Fruit fly (Drosophila melanogaster) whole organism, adult: ENCODE results near the gene CG7142.

ENCODE experiments used
- CG11617 ChIP-seq: fragments of 200-800 bp; sonication (Bioruptor generic); optimal IDR thresholded peaks from 2 replicates; lab custom pipeline; 2017; ENCODE audit warnings: mild to moderate bottlenecking, missing biosample characterization, missing genetic modification reagents, missing genetic modification characterization
- CG12768 ChIP-seq: fragments of 200-800 bp; sonication (Bioruptor generic); optimal IDR thresholded peaks from 2 replicates; lab custom pipeline; 2017; ENCODE audit warnings: missing biosample characterization, missing genetic modification characterization, mild to moderate bottlenecking, moderate library complexity, missing genetic modification reagents
- CG14711 ChIP-seq: fragments of 200-800 bp; sonication (Bioruptor generic); optimal IDR thresholded peaks from 2 replicates; lab custom pipeline; 2018; ENCODE audit warnings: missing biosample characterization, mild to moderate bottlenecking, missing genetic modification characterization, moderate library complexity
- CG1620 ChIP-seq: fragments of 200-800 bp; sonication (Bioruptor generic); optimal IDR thresholded peaks from 2 replicates; lab custom pipeline; 2016; ENCODE audit warnings: missing biosample characterization, missing genetic modification characterization
- CG33017 ChIP-seq: fragments of 200-800 bp; sonication (Bioruptor generic); optimal IDR thresholded peaks from 2 replicates; lab custom pipeline; 2018; ENCODE audit warnings: missing biosample characterization, mild to moderate bottlenecking, missing genetic modification characterization, moderate library complexity
- CG5204 ChIP-seq: fragments of 200-800 bp; sonication (Bioruptor generic); optimal IDR thresholded peaks from 2 replicates; lab custom pipeline; 2016; ENCODE audit warnings: missing biosample characterization, missing genetic modification characterization
- CG7045 ChIP-seq: fragments of 200-800 bp; sonication (Bioruptor generic); optimal IDR thresholded peaks from 2 replicates; lab custom pipeline; 2017; ENCODE audit warnings: missing biosample characterization, mild to moderate bottlenecking, missing genetic modification characterization
- CG7101 ChIP-seq: fragments of 200-800 bp; sonication (Bioruptor generic); optimal IDR thresholded peaks from 2 replicates; lab custom pipeline; 2018; ENCODE audit warnings: missing biosample characterization, mild to moderate bottlenecking, missing genetic modification characterization, moderate library complexity
- Clk ChIP-seq: fragments of 200-800 bp; sonication (Bioruptor generic); optimal IDR thresholded peaks from 2 replicates; lab custom pipeline; 2017; ENCODE audit warnings: missing biosample characterization, missing genetic modification characterization
- Crg-1 ChIP-seq: fragments of 200-800 bp; sonication (Bioruptor generic); optimal IDR thresholded peaks from 2 replicates; lab custom pipeline; 2016; ENCODE audit warnings: missing biosample characterization, missing genetic modification characterization
- Hr96 ChIP-seq: fragments of 200-800 bp; sonication (Bioruptor generic); optimal IDR thresholded peaks from 2 replicates; lab custom pipeline; 2016; ENCODE audit warnings: missing biosample characterization, missing genetic modification characterization
- Mnt ChIP-seq: fragments of 200-800 bp; sonication (Bioruptor generic); optimal IDR thresholded peaks from 2 replicates; lab custom pipeline; 2016; ENCODE audit warnings: missing biosample characterization, mild to moderate bottlenecking, missing genetic modification characterization
- bab1 ChIP-seq: fragments of 200-800 bp; sonication (Bioruptor generic); optimal IDR thresholded peaks from 3 replicates; lab custom pipeline; 2019; ENCODE audit warnings: missing biosample characterization, mild to moderate bottlenecking, missing genetic modification characterization, moderate library complexity
- cic ChIP-seq: fragments of 200-800 bp; sonication (Bioruptor generic); optimal IDR thresholded peaks from 2 replicates; lab custom pipeline; 2017; ENCODE audit warnings: missing biosample characterization, mild to moderate bottlenecking, missing genetic modification characterization, moderate library complexity
- cnc ChIP-seq, 2 experiments: fragments of >200 bp; optimal IDR thresholded peaks; 2 replicates each; lab custom pipeline; 2017
- kay ChIP-seq: fragments of 200-800 bp; sonication (Bioruptor generic); peaks from one replicate; lab custom pipeline; 2016; ENCODE audit warnings: missing biosample characterization, missing genetic modification characterization, borderline replicate concordance
- ovo ChIP-seq: fragments of 200-800 bp; sonication (Bioruptor generic); optimal IDR thresholded peaks from 2 replicates; lab custom pipeline; 2016; ENCODE audit warnings: missing biosample characterization, missing genetic modification characterization
- pad ChIP-seq: fragments of 200-800 bp; sonication (Bioruptor generic); optimal IDR thresholded peaks from 3 replicates; lab custom pipeline; 2017; ENCODE audit warnings: missing biosample characterization, missing genetic modification characterization, mild to moderate bottlenecking, moderate library complexity, missing genetic modification reagents
- tj ChIP-seq: fragments of 200-800 bp; sonication (Bioruptor generic); optimal IDR thresholded peaks from 3 replicates; lab custom pipeline; 2017; ENCODE audit warnings: missing biosample characterization, mild to moderate bottlenecking, missing genetic modification characterization, moderate library complexity
- toe ChIP-seq: fragments of 200-800 bp; sonication (Bioruptor generic); optimal IDR thresholded peaks from 2 replicates; lab custom pipeline; 2016; ENCODE audit warnings: missing biosample characterization, missing genetic modification characterization

CG7142 gene

dm6 chr3R:18310766-18311367, 31.5 kb upstream of the CG7142 start:
- TF ChIP-seq CG12768 (GFP tag; lab: Kevin White, UChicago) (no peak), CG14711 (tag; lab: Kevin White, UChicago) (no peak), tj (GFP tag; lab: Kevin White, UChicago) (no peak), Clk (GFP tag; lab: Kevin White, UChicago) (no peak), cnc (optimal IDR thresholded peaks at IDR 0.05; lab: Kevin White, UChicago) (no peak), ovo (GFP tag; lab: Kevin White, UChicago) (no peak)

- TF ChIP-seq ovo (GFP tag; lab: Kevin White, UChicago) = no peak
- TF ChIP-seq CG33017 = no peak
- TF ChIP-seq CG11617 = no peak
Measured at dm6 chr3R:18309910-18310309, 30.6 kb upstream of the CG7142 start.

dm6 chr3R:18302749-18303148, 23.4 kb upstream of the CG7142 start, which contains the start of gene CG7126:
CG7126 (minus strand) TSS chr3R:18302849.
- no peak for TF ChIP-seq CG12768 (GFP tag; lab: Kevin White, UChicago)
- no peak for TF ChIP-seq tj (GFP tag; lab: Kevin White, UChicago)
- no peak for TF ChIP-seq cic (GFP tag; lab: Kevin White, UChicago)

dm6 chr3R:18301569-18301968, 22.2 kb upstream of the CG7142 start, which contains the start of gene Polr1E:
Polr1E (minus strand) TSS chr3R:18301728.
- TF ChIP-seq Crg-1 (peak; percentile 8), Mnt (GFP tag; lab: Kevin White, UChicago) (peak; percentile 99), bab1 (GFP tag; lab: Kevin White, UChicago) (no peak), CG12768 (GFP tag; lab: Kevin White, UChicago) (no peak), kay (GFP tag; lab: Kevin White, UChicago) (no peak)

dm6 chr3R:18298900-18299321, 19.6 kb upstream of the CG7142 start, which contains the start of gene Dlc90F:
Dlc90F (plus strand) TSS chr3R:18299229.
- TF ChIP-seq CG14711 (tag; lab: Kevin White, UChicago) (peak; percentile 59), cic (GFP tag; lab: Kevin White, UChicago) (no peak), Hr96 (GFP tag; lab: Kevin White, UChicago) (peak; percentile 79), CG12768 (GFP tag; lab: Kevin White, UChicago) (peak; percentile 49), ovo (GFP tag; lab: Kevin White, UChicago) (peak; percentile 45), Clk (GFP tag; lab: Kevin White, UChicago) (peak; percentile 39), cnc (optimal IDR thresholded peaks at IDR 0.05; lab: Kevin White, UChicago) (no peak), kay (GFP tag; lab: Kevin White, UChicago) (peak; percentile 93), CG1620 (peak; percentile 57), tj (GFP tag; lab: Kevin White, UChicago) (peak; percentile 47), bab1 (GFP tag; lab: Kevin White, UChicago) (peak; percentile 69), Mnt (GFP tag; lab: Kevin White, UChicago) (peak; percentile 66), CG33017 (peak; percentile 45), CG7101 (peak; percentile 71), pad (GFP tag; lab: Kevin White, UChicago) (peak; percentile 36), Crg-1 (peak; percentile 72), CG7045 (GFP tag; lab: Kevin White, UChicago) (peak; percentile 35), CG5204 (GFP tag; lab: Kevin White, UChicago) (no peak), CG11617 (peak; percentile 61), toe (GFP tag; lab: Kevin White, UChicago) (peak; percentile 85)

- TF ChIP-seq pad (GFP tag; lab: Kevin White, UChicago) = peak; percentile 40
- peak; percentile 78 for TF ChIP-seq Mnt (GFP tag; lab: Kevin White, UChicago)
- TF ChIP-seq ovo (GFP tag; lab: Kevin White, UChicago) = peak; percentile 41
- TF ChIP-seq toe (GFP tag; lab: Kevin White, UChicago) = peak; percentile 56
- TF ChIP-seq bab1 (GFP tag; lab: Kevin White, UChicago) = no peak
- TF ChIP-seq Hr96 (GFP tag; lab: Kevin White, UChicago) = peak; percentile 29
- peak; percentile 61 for TF ChIP-seq CG7045 (GFP tag; lab: Kevin White, UChicago)
- TF ChIP-seq cnc (optimal IDR thresholded peaks at IDR 0.05; lab: Kevin White, UChicago) = no peak
- TF ChIP-seq Crg-1 = no peak
- TF ChIP-seq kay (GFP tag; lab: Kevin White, UChicago) = no peak
- peak; percentile 18 for TF ChIP-seq CG12768 (GFP tag; lab: Kevin White, UChicago)
- peak; percentile 28 for TF ChIP-seq CG1620
- TF ChIP-seq CG11617 = no peak
- TF ChIP-seq tj (GFP tag; lab: Kevin White, UChicago) = peak; percentile 6
- no peak for TF ChIP-seq CG5204 (GFP tag; lab: Kevin White, UChicago)
- peak; percentile 54 for TF ChIP-seq CG7101
- TF ChIP-seq cic (GFP tag; lab: Kevin White, UChicago) = peak; percentile 55
- TF ChIP-seq CG14711 (tag; lab: Kevin White, UChicago) = peak; percentile 26
- no peak for TF ChIP-seq Clk (GFP tag; lab: Kevin White, UChicago)
- TF ChIP-seq CG33017 = peak; percentile 11
Measured at dm6 chr3R:18298298-18298899, 19.1 kb upstream of the CG7142 start.
